Fruit fly (Drosophila melanogaster) whole organism, embryonic: ENCODE results near the gene CG34001.

Experiments used
- CG13624 ChIP-seq: fragments of 200-800 bp; sonication (Bioruptor generic); optimal IDR thresholded peaks from 2 replicates; lab custom pipeline; 2016; ENCODE audit warnings: missing biosample characterization, missing genetic modification characterization
- CG13775 ChIP-seq: fragments of 200-800 bp; sonication (Bioruptor generic); optimal IDR thresholded peaks from 3 replicates; lab custom pipeline; 2017; ENCODE audit warnings: missing biosample characterization, mild to moderate bottlenecking, missing genetic modification characterization
- CG1529 ChIP-seq: fragments of 200-800 bp; sonication (Bioruptor generic); optimal IDR thresholded peaks from 3 replicates; lab custom pipeline; 2018; ENCODE audit warnings: missing biosample characterization, missing genetic modification characterization
- CG8478 ChIP-seq: fragments of >200 bp; optimal IDR thresholded peaks from 2 replicates; lab custom pipeline; 2018
- CG9215 ChIP-seq: fragments of 200-800 bp; sonication (Bioruptor generic); IDR thresholded peaks from 2 replicates; pipeline ENCODE4 v1.3.6; 2022; ENCODE audit warnings: missing biosample characterization, missing genetic modification characterization
- Scr ChIP-seq: fragments of 200-800 bp; sonication (Bioruptor generic); IDR thresholded peaks from 2 replicates; pipeline ENCODE4 v1.3.6; 2022; ENCODE audit warnings: missing biosample characterization, missing genetic modification characterization; ENCODE audit not compliant: partially characterized antibody
- al ChIP-seq: fragments of 200-800 bp; sonication (Bioruptor generic); IDR thresholded peaks from 2 replicates; pipeline ENCODE4 v1.3.6; 2022; ENCODE audit warnings: missing biosample characterization, missing genetic modification characterization
- en ChIP-seq: fragments of 200-800 bp; sonication (Bioruptor generic); optimal IDR thresholded peaks from 2 replicates; lab custom pipeline; 2016; ENCODE audit warnings: missing biosample characterization, missing genetic modification characterization
- hth ChIP-seq: fragments of >200 bp; optimal IDR thresholded peaks from 2 replicates; lab custom pipeline; 2017; ENCODE audit warnings: inconsistent platforms
- otp ChIP-seq: fragments of 200-800 bp; sonication (Bioruptor generic); IDR thresholded peaks from 3 replicates; pipeline ENCODE4, ENCODE4 v1.3.6; 2022; ENCODE audit warnings: missing biosample characterization, missing genetic modification characterization
- pan ChIP-seq, 4 experiments: fragments of >200 bp in 3 of 4; fragments of 200-800 bp in 1 of 4; sonication (Bioruptor generic) in 1 of 4; optimal IDR thresholded peaks in 3 of 4; IDR thresholded peaks in 1 of 4; 2 replicates each; pipeline versions ENCODE4 v1.3.6 to Lab custom; 2017 to 2022; ENCODE audit warnings: missing biosample characterization in 2 of 4, missing genetic modification characterization in 2 of 4, mixed read lengths in 1 of 4
- pum ChIP-seq: fragments of 200-800 bp; sonication (Bioruptor generic); optimal IDR thresholded peaks from 2 replicates; lab custom pipeline; 2016; ENCODE audit warnings: missing biosample characterization, missing genetic modification characterization
- unc-4 ChIP-seq: fragments of 200-800 bp; sonication (Bioruptor generic); IDR thresholded peaks from 2 replicates; pipeline ENCODE4 v1.3.6; 2022; ENCODE audit warnings: missing biosample characterization, missing genetic modification characterization; ENCODE audit not compliant: partially characterized antibody

DNA sequence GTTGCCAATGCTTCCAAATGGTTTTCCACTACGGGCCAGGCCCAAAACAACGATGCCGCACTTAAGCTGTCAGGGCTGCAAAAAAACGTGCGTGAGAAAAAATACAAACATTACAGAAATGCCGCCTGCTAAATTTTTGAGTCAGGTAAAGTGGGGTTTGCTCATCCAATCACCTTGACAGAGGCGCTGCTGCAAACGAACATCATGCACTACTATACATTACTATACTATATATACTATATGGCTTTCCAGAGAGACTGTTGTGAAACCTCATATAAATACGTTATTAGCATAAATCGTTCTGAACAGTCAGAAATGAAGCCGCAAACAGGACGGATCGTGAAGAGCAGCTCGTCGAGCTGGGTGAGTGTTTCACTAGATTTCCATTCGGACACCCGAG lies 12.3 kb downstream of the CG34001 start, which contains the start of gene CG14153:
- TF ChIP-seq otp = no peak
- no peak for TF ChIP-seq Scr
- no peak for TF ChIP-seq CG13775
- no peak for TF ChIP-seq CG1529 (GFP tag; lab: Kevin White, UChicago)
- no peak for TF ChIP-seq pan (optimal IDR thresholded peaks at IDR 0.05; lab: Kevin White, UChicago)
- TF ChIP-seq pan (GFP tag; optimal IDR thresholded peaks at IDR 0.05 in 1 of 2, IDR thresholded peaks at IDR 0.05 in 1 of 2) = no peak
- no peak for TF ChIP-seq al (GFP tag; lab: Robert Waterston, UW)
- TF ChIP-seq CG9215 = no peak
- no peak for TF ChIP-seq CG13624 (GFP tag; lab: Kevin White, UChicago)
- no peak for TF ChIP-seq hth (lab: Kevin White, UChicago)
- no peak for TF ChIP-seq unc-4 (GFP tag; lab: Robert Waterston, UW)
- no peak for TF ChIP-seq pum
- no peak for TF ChIP-seq en (GFP tag; lab: Kevin White, UChicago)
- no peak for TF ChIP-seq CG8478 (lab: Kevin White, UChicago)
